Fruit fly (Drosophila melanogaster) whole organism, adult: ENCODE measurements around the gene CG2854.

ENCODE experiments used
- CG11617 ChIP-seq: fragments of 200-800 bp; sonication (Bioruptor generic); optimal IDR thresholded peaks from 2 replicates; lab custom pipeline; 2017; ENCODE audit warnings: mild to moderate bottlenecking, missing biosample characterization, missing genetic modification reagents, missing genetic modification characterization
- CG14711 ChIP-seq: fragments of 200-800 bp; sonication (Bioruptor generic); optimal IDR thresholded peaks from 2 replicates; lab custom pipeline; 2018; ENCODE audit warnings: missing biosample characterization, mild to moderate bottlenecking, missing genetic modification characterization, moderate library complexity
- CG33017 ChIP-seq: fragments of 200-800 bp; sonication (Bioruptor generic); optimal IDR thresholded peaks from 2 replicates; lab custom pipeline; 2018; ENCODE audit warnings: missing biosample characterization, mild to moderate bottlenecking, missing genetic modification characterization, moderate library complexity
- CG7045 ChIP-seq: fragments of 200-800 bp; sonication (Bioruptor generic); optimal IDR thresholded peaks from 2 replicates; lab custom pipeline; 2017; ENCODE audit warnings: missing biosample characterization, mild to moderate bottlenecking, missing genetic modification characterization

DNA sequence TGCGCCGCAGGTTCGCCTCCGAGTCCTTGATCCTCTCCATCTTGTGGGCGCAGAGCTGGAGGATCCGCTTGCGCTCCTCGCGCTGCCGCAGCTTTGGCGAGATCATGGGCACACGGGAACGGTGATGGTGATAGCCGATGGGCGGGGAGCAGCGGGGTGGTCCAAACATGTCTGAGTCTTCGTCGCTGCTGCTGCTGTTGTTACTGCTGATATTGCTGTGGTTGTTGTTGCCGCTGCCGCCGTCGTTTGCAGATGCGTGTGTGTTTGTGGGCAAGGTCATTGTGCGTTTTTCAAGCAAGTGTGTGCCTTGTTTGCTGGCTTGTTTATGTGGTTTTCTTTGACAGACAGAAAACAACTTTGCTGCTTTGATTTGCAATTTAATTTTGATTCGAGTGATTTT is 34.5 kb upstream of the CG2854 start:
- TF ChIP-seq CG14711 (tag; lab: Kevin White, UChicago) (no peak), CG33017 (tag; lab: Kevin White, UChicago) (no peak), CG11617 (no peak), CG7045 (GFP tag; lab: Kevin White, UChicago) (no peak)
